Fruit fly (Drosophila melanogaster): ENCODE data around the gene CG12155.

dm6 chrX:7709708-7710438 is 18.7 kb upstream of the CG12155 start:
- TF ChIP-seq psq (optimal IDR thresholded peaks at IDR 0.05) (no peak), Dll (optimal IDR thresholded peaks at IDR 0.05) (no peak), pan (optimal IDR thresholded peaks at IDR 0.05) (no peak), EcR (GFP tag; optimal IDR thresholded peaks at IDR 0.05) (no peak), CG8478 (optimal IDR thresholded peaks at IDR 0.05) (no peak)

Data from whole organism.